Worm (Caenorhabditis elegans): ENCODE measurements around the gene mig-38.

mig-38 gene

DNA sequence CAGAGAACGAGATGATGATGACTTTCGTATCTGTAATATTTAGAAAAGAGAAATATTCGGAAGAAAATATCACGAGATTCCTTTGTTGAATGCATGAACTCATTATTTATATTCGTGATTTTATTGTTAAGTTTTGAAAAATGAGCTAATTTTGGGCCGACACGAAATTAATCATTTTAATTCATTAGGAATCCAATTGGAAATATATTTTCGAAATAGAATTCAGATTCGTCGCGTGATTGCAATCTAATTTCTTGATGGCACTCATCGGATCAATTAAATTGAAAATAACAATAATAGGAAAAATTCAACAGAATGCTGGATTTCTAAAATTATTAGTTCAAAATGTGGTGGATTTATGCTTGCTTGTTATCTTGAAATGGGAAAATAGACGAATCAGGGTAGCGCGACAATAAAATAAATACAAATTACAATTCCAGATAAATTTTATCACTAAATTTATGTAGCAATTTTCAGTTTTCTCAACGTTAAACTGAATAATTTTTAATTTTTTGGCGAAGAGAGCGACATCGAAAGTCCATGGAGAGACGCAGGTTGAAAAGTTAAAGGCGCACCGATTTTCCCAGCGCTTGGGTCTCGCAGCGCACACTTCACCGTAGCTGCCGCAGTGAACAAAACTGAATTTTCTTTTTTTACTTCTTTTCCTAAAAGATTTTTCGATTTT, 7.8 kb downstream of the mig-38 start (continued):
- no peak for TF ChIP-seq fkh-3 (tag; optimal IDR thresholded peaks at IDR 0.05)
- no peak for TF ChIP-seq Y56A3A.18 (GFP tag; IDR thresholded peaks at IDR 0.05)
- no peak for TF ChIP-seq dpl-1 (GFP tag; optimal IDR thresholded peaks at IDR 0.05)
- no peak for TF ChIP-seq bed-2 (GFP tag; IDR thresholded peaks at IDR 0.05)
- TF ChIP-seq F39B2.1 (GFP tag; IDR thresholded peaks at IDR 0.05): no peak
- TF ChIP-seq ceh-58 (GFP tag; IDR thresholded peaks at IDR 0.05): no peak
- TF ChIP-seq efl-1 (GFP tag; optimal IDR thresholded peaks at IDR 0.05): no peak
- TF ChIP-seq egrh-3 (GFP tag; IDR thresholded peaks at IDR 0.05): 0 out of 2 replicates have a peak, but pooled peaks have one; percentile 16
- TF ChIP-seq ztf-25 (GFP tag; IDR thresholded peaks at IDR 0.05): no peak
- no peak for TF ChIP-seq attf-6 (GFP tag; IDR thresholded peaks at IDR 0.05)
- TF ChIP-seq lin-40 (tag; optimal IDR thresholded peaks at IDR 0.05): peak; percentile 49
- peak; percentile 28; the same call in 1 of the 2 replicates for TF ChIP-seq hsf-1 (GFP tag; IDR thresholded peaks at IDR 0.05)
- no peak for TF ChIP-seq ama-1 (optimal IDR thresholded peaks at IDR 0.05)
- TF ChIP-seq ama-1 (GFP tag; optimal IDR thresholded peaks at IDR 0.05): peak; percentile 47 to 51
- no peak for TF ChIP-seq sea-2 (GFP tag; IDR thresholded peaks at IDR 0.05)
- TF ChIP-seq F33H1.4 (GFP tag; IDR thresholded peaks at IDR 0.05): peak; percentile 94
- peak; percentile 62; the same call in 1 of the 2 replicates for TF ChIP-seq dox-1 (GFP tag; IDR thresholded peaks at IDR 0.05)
- no peak for TF ChIP-seq ceh-40 (GFP tag; IDR thresholded peaks at IDR 0.05)
- no peak for TF ChIP-seq sptf-2 (GFP tag; optimal IDR thresholded peaks at IDR 0.05)
- no peak for TF ChIP-seq ztf-3 (GFP tag; optimal IDR thresholded peaks at IDR 0.05)
- TF ChIP-seq die-1 (tag; optimal IDR thresholded peaks at IDR 0.05): no peak
- TF ChIP-seq let-526 (GFP tag; IDR thresholded peaks at IDR 0.05): no peak
- no peak for TF ChIP-seq madf-8 (GFP tag; conservative IDR thresholded peaks at IDR 0.05)
- peak; percentile 71 for TF ChIP-seq mcd-1 (GFP tag; IDR thresholded peaks at IDR 0.05)
- TF ChIP-seq attf-5 (GFP tag; optimal IDR thresholded peaks at IDR 0.05): peak; percentile 30
- no peak for TF ChIP-seq mxl-1 (tag; optimal IDR thresholded peaks at IDR 0.05)
- peak; percentile 1 for TF ChIP-seq rpc-1 (optimal IDR thresholded peaks at IDR 0.05)
- TF ChIP-seq rpc-1 (tag; optimal IDR thresholded peaks at IDR 0.05): peak; percentile 3
- no peak for TF ChIP-seq T26A5.8 (tag; optimal IDR thresholded peaks at IDR 0.05)
- TF ChIP-seq snpc-1.3 (tag; optimal IDR thresholded peaks at IDR 0.05; ENCODE audit: insufficient read depth): peak; percentile 79
- TF ChIP-seq tlf-1 (GFP tag; optimal IDR thresholded peaks at IDR 0.05): peak; percentile 35
- no peak for TF ChIP-seq ztf-18 (tag; optimal IDR thresholded peaks at IDR 0.05)
- peak; percentile 80 for TF ChIP-seq snpc-3.4 (tag; optimal IDR thresholded peaks at IDR 0.05)
- TF ChIP-seq F49E8.2 (tag; optimal IDR thresholded peaks at IDR 0.05; ENCODE audit: insufficient read depth): peak; percentile 78
- TF ChIP-seq cebp-2 (GFP tag; IDR thresholded peaks at IDR 0.05): no peak
- no peak for TF ChIP-seq bed-1 (GFP tag; IDR thresholded peaks at IDR 0.05)
- TF ChIP-seq nhr-27 (tag; optimal IDR thresholded peaks at IDR 0.05): no peak
- no peak for TF ChIP-seq ztf-22 (GFP tag; optimal IDR thresholded peaks at IDR 0.05)
- peak; percentile 69 for TF ChIP-seq lsl-1 (GFP tag; optimal IDR thresholded peaks at IDR 0.05)
- TF ChIP-seq nhr-80 (tag; optimal IDR thresholded peaks at IDR 0.05): no peak
- no peak for TF ChIP-seq somi-1 (GFP tag; optimal IDR thresholded peaks at IDR 0.05)
- TF ChIP-seq B0035.1 (tag; optimal IDR thresholded peaks at IDR 0.05): peak; percentile 43
- no peak for TF ChIP-seq B0261.1 (tag; optimal IDR thresholded peaks at IDR 0.05)
- TF ChIP-seq F10E7.11 (tag; optimal IDR thresholded peaks at IDR 0.05): no peak
- TF ChIP-seq ztf-26 (tag; optimal IDR thresholded peaks at IDR 0.05): no peak
- peak; percentile 11 for TF ChIP-seq madf-10 (tag; optimal IDR thresholded peaks at IDR 0.05)
- no peak; the same call in 1 of the 2 replicates for TF ChIP-seq B0336.3 (GFP tag; IDR thresholded peaks at IDR 0.05)
- TF ChIP-seq hlh-26 (GFP tag; conservative IDR thresholded peaks at IDR 0.05): no peak
